Worm (Caenorhabditis elegans) whole organism, L3 larva: ENCODE data around the gene grp-1.

Experiments
- R02D3.7 ChIP-seq: fragments of 150-350 bp; optimal IDR thresholded peaks from 2 replicates; lab custom pipeline; 2014; ENCODE audit warnings: missing biosample characterization, missing genetic modification characterization
- ZK546.5 ChIP-seq: sonication (generic microtip); optimal IDR thresholded peaks from 2 replicates; lab custom pipeline; 2017; ENCODE audit warnings: missing biosample characterization, missing genetic modification characterization
- aly-2 ChIP-seq: fragments of 150-350 bp; optimal IDR thresholded peaks from 2 replicates; lab custom pipeline; 2014; ENCODE audit warnings: missing biosample characterization, missing genetic modification characterization
- ama-1 ChIP-seq: fragments of 150-350 bp; optimal IDR thresholded peaks from 2 replicates; lab custom pipeline; 2018
- ceh-16 ChIP-seq: sonication (generic microtip); optimal IDR thresholded peaks from 2 replicates; lab custom pipeline; 2017; ENCODE audit warnings: missing biosample characterization, missing genetic modification characterization
- ceh-28 ChIP-seq: fragments of 150-350 bp; optimal IDR thresholded peaks from 2 replicates; lab custom pipeline; 2014; ENCODE audit warnings: missing biosample characterization, missing genetic modification reagents, missing genetic modification characterization
- ceh-82 ChIP-seq: fragments of 150-350 bp; optimal IDR thresholded peaks from 2 replicates; lab custom pipeline; 2014; ENCODE audit warnings: missing biosample characterization, missing genetic modification characterization
- ceh-9 ChIP-seq: sonication (generic microtip); optimal IDR thresholded peaks from 2 replicates; lab custom pipeline; 2018; ENCODE audit warnings: missing biosample characterization, missing genetic modification characterization
- daf-12 ChIP-seq: fragments of 150-350 bp; optimal IDR thresholded peaks from 2 replicates; lab custom pipeline; 2014; ENCODE audit warnings: missing biosample characterization, missing genetic modification reagents, missing genetic modification characterization
- egl-27 ChIP-seq: sonication (generic microtip); optimal IDR thresholded peaks from 4 replicates; lab custom pipeline; 2017; ENCODE audit warnings: missing biosample characterization, missing genetic modification reagents, missing genetic modification characterization
- egl-5 ChIP-seq: fragments of 150-350 bp; optimal IDR thresholded peaks from 2 replicates; lab custom pipeline; 2017; ENCODE audit warnings: missing biosample characterization, missing genetic modification reagents, missing genetic modification characterization, inconsistent platforms
- elt-1 ChIP-seq: fragments of 150-350 bp; optimal IDR thresholded peaks from 2 replicates; lab custom pipeline; 2014; ENCODE audit warnings: missing biosample characterization, missing genetic modification characterization
- elt-2 ChIP-seq: sonication (generic microtip); optimal IDR thresholded peaks from 2 replicates; lab custom pipeline; 2016; ENCODE audit warnings: missing genetic modification reagents, mild to moderate bottlenecking, missing genetic modification characterization, missing compliant biosample characterization
- elt-3 ChIP-seq, 3 experiments: fragments of 150-350 bp in 1 of 3; sonication (generic microtip) in 2 of 3; optimal IDR thresholded peaks; 2 replicates in 2 of 3; 4 replicates in 1 of 3; lab custom pipeline; 2014 to 2017; ENCODE audit warnings: missing biosample characterization in 3 of 3, missing genetic modification characterization in 3 of 3
- eor-1 ChIP-seq, 2 experiments: fragments of 150-350 bp; optimal IDR thresholded peaks; 2 replicates each; lab custom pipeline; 2014 to 2018; ENCODE audit warnings: missing biosample characterization in 2 of 2, missing genetic modification characterization in 2 of 2
- fkh-10 ChIP-seq: sonication (generic microtip); optimal IDR thresholded peaks from 2 replicates; lab custom pipeline; 2017; ENCODE audit warnings: missing biosample characterization, missing genetic modification reagents, missing genetic modification characterization
- fkh-2 ChIP-seq: fragments of 150-350 bp; optimal IDR thresholded peaks from 2 replicates; lab custom pipeline; 2014; ENCODE audit warnings: missing biosample characterization, missing genetic modification reagents, missing genetic modification characterization
- fos-1 ChIP-seq: fragments of 150-350 bp; optimal IDR thresholded peaks from 2 replicates; lab custom pipeline; 2014; ENCODE audit warnings: missing biosample characterization, missing genetic modification characterization
- hmg-11 ChIP-seq: sonication (generic microtip); optimal IDR thresholded peaks from 2 replicates; lab custom pipeline; 2016; ENCODE audit warnings: missing genetic modification characterization, missing compliant biosample characterization
- jun-1 ChIP-seq: fragments of 150-350 bp; optimal IDR thresholded peaks from 2 replicates; lab custom pipeline; 2014; ENCODE audit warnings: missing biosample characterization, missing genetic modification reagents, missing genetic modification characterization
- lin-15B ChIP-seq: fragments of 150-350 bp; optimal IDR thresholded peaks from 2 replicates; lab custom pipeline; 2014; ENCODE audit warnings: missing biosample characterization, missing genetic modification characterization
- lin-39 ChIP-seq: fragments of 150-350 bp; optimal IDR thresholded peaks from 2 replicates; lab custom pipeline; 2018; ENCODE audit warnings: missing biosample characterization, missing genetic modification reagents, missing genetic modification characterization
- lsy-12 ChIP-seq: sonication (generic microtip); optimal IDR thresholded peaks from 2 replicates; lab custom pipeline; 2016; ENCODE audit warnings: mild to moderate bottlenecking, missing genetic modification characterization, missing compliant biosample characterization
- mml-1 ChIP-seq: fragments of 150-350 bp; sonication (generic microtip); optimal IDR thresholded peaks from 3 replicates; lab custom pipeline; 2014; ENCODE audit warnings: missing biosample characterization, missing genetic modification characterization
- nfya-1 ChIP-seq: sonication (generic microtip); optimal IDR thresholded peaks from 2 replicates; lab custom pipeline; 2017; ENCODE audit warnings: missing genetic modification characterization, mild to moderate bottlenecking, missing compliant biosample characterization, antibody characterized with exemption, moderate library complexity; ENCODE audit not compliant: insufficient read depth
- nhr-11 ChIP-seq: fragments of 150-350 bp; optimal IDR thresholded peaks from 2 replicates; lab custom pipeline; 2014; ENCODE audit warnings: missing biosample characterization, missing genetic modification characterization
- nhr-12 ChIP-seq: fragments of 150-350 bp; optimal IDR thresholded peaks from 2 replicates; lab custom pipeline; 2014; ENCODE audit warnings: missing biosample characterization, missing genetic modification characterization
- nhr-23 ChIP-seq: fragments of 150-350 bp; optimal IDR thresholded peaks from 2 replicates; lab custom pipeline; 2014; ENCODE audit warnings: missing biosample characterization, missing genetic modification reagents, missing genetic modification characterization
- nhr-237 ChIP-seq: fragments of 150-350 bp; optimal IDR thresholded peaks from 2 replicates; lab custom pipeline; 2014; ENCODE audit warnings: missing biosample characterization, missing genetic modification characterization
- nhr-25 ChIP-seq: sonication (generic microtip); optimal IDR thresholded peaks from 2 replicates; lab custom pipeline; 2017; ENCODE audit warnings: missing biosample characterization, missing genetic modification characterization
- nhr-28 ChIP-seq: fragments of 150-350 bp; optimal IDR thresholded peaks from 2 replicates; lab custom pipeline; 2014; ENCODE audit warnings: missing biosample characterization, missing genetic modification characterization
- nhr-43 ChIP-seq: sonication (generic microtip); optimal IDR thresholded peaks from 2 replicates; lab custom pipeline; 2016; ENCODE audit warnings: mild to moderate bottlenecking, missing genetic modification characterization, missing compliant biosample characterization; ENCODE audit not compliant: poor library complexity, severe bottlenecking
- nhr-76 ChIP-seq: fragments of 150-350 bp; sonication (generic microtip); optimal IDR thresholded peaks from 5 replicates; lab custom pipeline; 2014; ENCODE audit warnings: missing biosample characterization, missing genetic modification characterization
- nhr-77 ChIP-seq: fragments of 150-350 bp; optimal IDR thresholded peaks from 2 replicates; lab custom pipeline; 2014; ENCODE audit warnings: missing biosample characterization, missing genetic modification characterization
- pqm-1 ChIP-seq: fragments of 150-350 bp; optimal IDR thresholded peaks from 2 replicates; lab custom pipeline; 2017; ENCODE audit warnings: missing biosample characterization, missing genetic modification characterization, inconsistent platforms
- sea-2 ChIP-seq: fragments of 150-350 bp; sonication (generic microtip); optimal IDR thresholded peaks from 4 replicates; lab custom pipeline; 2014; ENCODE audit warnings: missing biosample characterization, missing genetic modification reagents, missing genetic modification characterization
- skn-1 ChIP-seq: fragments of 150-350 bp; optimal IDR thresholded peaks from 2 replicates; lab custom pipeline; 2014; ENCODE audit warnings: missing biosample characterization, missing genetic modification characterization
- unc-39 ChIP-seq: sonication (generic microtip); optimal IDR thresholded peaks from 4 replicates; lab custom pipeline; 2017; ENCODE audit warnings: missing biosample characterization, missing genetic modification characterization

Gene grp-1

ce11 chrIII:8065101-8065500 lies 20.4 kb upstream of the grp-1 start:
- TF ChIP-seq egl-5 (tag; lab: Kevin White, UChicago) (no peak), lin-15B (no peak), nfya-1 (tag; lab: Kevin White, UChicago) (peak; percentile 94)
- TF ChIP-seq, all 47 proteins: peak for 1

ce11 chrIII:8066989-8067388 lies 18.5 kb upstream of the grp-1 start, which contains the start of gene pros-1:
TSS of gene pros-1 (plus strand) at chrIII:8067289.
- no peak for TF ChIP-seq eor-1 (tag; optimal IDR thresholded peaks at IDR 0.05; lab: Kevin White, UChicago)
- no peak for TF ChIP-seq egl-5 (tag; lab: Kevin White, UChicago)
- no peak for TF ChIP-seq ceh-16
- TF ChIP-seq lsy-12 (tag; lab: Kevin White, UChicago): no peak
- no peak for TF ChIP-seq nhr-43 (tag; lab: Kevin White, UChicago)
- TF ChIP-seq nhr-25 (tag; lab: Kevin White, UChicago): no peak
- no peak for TF ChIP-seq fos-1 (tag; lab: Kevin White, UChicago)
- no peak for TF ChIP-seq elt-2 (tag; lab: Kevin White, UChicago)
- no peak for TF ChIP-seq fkh-2
- TF ChIP-seq elt-1: no peak
- TF ChIP-seq ZK546.5 (tag; lab: Kevin White, UChicago): no peak
- TF ChIP-seq unc-39 (tag; lab: Kevin White, UChicago): no peak
- TF ChIP-seq daf-12: no peak
- no peak for TF ChIP-seq nhr-76 (tag; lab: Kevin White, UChicago)
- TF ChIP-seq aly-2: no peak
- TF ChIP-seq, all 47 proteins: peak for 0

- TF ChIP-seq sea-2 (no peak), nhr-28 (tag; lab: Kevin White, UChicago) (no peak), hmg-11 (no peak), lin-15B (no peak), egl-27 (tag; lab: Kevin White, UChicago) (no peak), fkh-10 (no peak), nhr-11 (tag; lab: Kevin White, UChicago) (no peak), R02D3.7 (tag; lab: Kevin White, UChicago) (no peak), nhr-237 (no peak), lsy-12 (tag; lab: Kevin White, UChicago) (no peak), pqm-1 (tag; lab: Kevin White, UChicago) (no peak), nhr-12 (no peak), nhr-23 (tag; lab: Kevin White, UChicago) (no peak), mml-1 (no peak)
Observed at ce11 chrIII:8067798-8068197, 17.7 kb upstream of the grp-1 start.

- TF ChIP-seq sea-2: no peak
- TF ChIP-seq, all 47 proteins: peak for 0
Observed at ce11 chrIII:8069206-8069605, 16.3 kb upstream of the grp-1 start.

- no peak for TF ChIP-seq lin-39
- TF ChIP-seq ceh-28 (tag; lab: Kevin White, UChicago): no peak
- TF ChIP-seq nhr-77 (tag; lab: Kevin White, UChicago): no peak
- no peak for TF ChIP-seq fkh-10
- no peak for TF ChIP-seq nhr-12
- no peak for TF ChIP-seq mml-1
- TF ChIP-seq ceh-16: no peak
- TF ChIP-seq ceh-82: no peak
- TF ChIP-seq skn-1: no peak
Observed at ce11 chrIII:8077180-8077579, 8.3 kb upstream of the grp-1 start.

ce11 chrIII:8080165-8080738 lies 5.3 kb upstream of the grp-1 start, which contains the start of the genes dcr-1 and apc-2:
TSS of gene dcr-1 (minus strand) at chrIII:8080281.
TSS of gene apc-2 (plus strand) at chrIII:8080629.
- TF ChIP-seq nhr-237: no peak
- TF ChIP-seq egl-5 (tag; lab: Kevin White, UChicago): no peak
- TF ChIP-seq fkh-10: no peak
- TF ChIP-seq lin-15B: no peak
- no peak for TF ChIP-seq elt-2 (tag; lab: Kevin White, UChicago)
- no peak for TF ChIP-seq hmg-11
- no peak for TF ChIP-seq unc-39 (tag; lab: Kevin White, UChicago)
- no peak for TF ChIP-seq jun-1 (tag; lab: Kevin White, UChicago)
- no peak for TF ChIP-seq lin-39
- no peak for TF ChIP-seq nhr-23 (tag; lab: Kevin White, UChicago)
- no peak for TF ChIP-seq ceh-9
- no peak for TF ChIP-seq ceh-28 (tag; lab: Kevin White, UChicago)
- TF ChIP-seq elt-3 (tag; optimal IDR thresholded peaks at IDR 0.05; lab: Kevin White, UChicago): no peak
- no peak for TF ChIP-seq ceh-82
- no peak for TF ChIP-seq mml-1
- no peak for TF ChIP-seq nfya-1 (tag; lab: Kevin White, UChicago)
- no peak for TF ChIP-seq nhr-76 (tag; lab: Kevin White, UChicago)
- no peak for TF ChIP-seq pqm-1 (tag; lab: Kevin White, UChicago)
- TF ChIP-seq eor-1 (tag; optimal IDR thresholded peaks at IDR 0.05; lab: Kevin White, UChicago): no peak
- TF ChIP-seq ama-1 (lab: Kevin White, UChicago): no peak
